Worm (Caenorhabditis elegans) whole organism, late embryonic: ENCODE measurements around the gene mms-19.

Experiments
- Y22D7AL.16 ChIP-seq: sonication (generic microtip); optimal IDR thresholded peaks from 2 replicates; lab custom pipeline; 2016; ENCODE audit warnings: missing genetic modification characterization, missing compliant biosample characterization
- ama-1 ChIP-seq: fragments of 150-350 bp; optimal IDR thresholded peaks from 2 replicates; lab custom pipeline; 2014
- dmd-4 ChIP-seq: sonication (generic microtip); optimal IDR thresholded peaks from 2 replicates; lab custom pipeline; 2016; ENCODE audit warnings: borderline replicate concordance, missing genetic modification characterization, missing compliant biosample characterization
- elt-2 ChIP-seq: sonication (generic microtip); optimal IDR thresholded peaks from 2 replicates; lab custom pipeline; 2016; ENCODE audit warnings: missing genetic modification reagents, missing genetic modification characterization, missing compliant biosample characterization
- hlh-13 ChIP-seq: fragments of 200-800 bp; sonication (Bioruptor generic); optimal IDR thresholded peaks from 2 replicates; lab custom pipeline; 2018; ENCODE audit warnings: mild to moderate bottlenecking, missing genetic modification characterization, missing compliant biosample characterization
- hlh-30 ChIP-seq: sonication (generic microtip); optimal IDR thresholded peaks from 2 replicates; lab custom pipeline; 2017; ENCODE audit warnings: antibody characterized with exemption, missing genetic modification characterization, missing compliant biosample characterization; ENCODE audit not compliant: insufficient read depth
- nhr-11 ChIP-seq: fragments of 150-350 bp; optimal IDR thresholded peaks from 2 replicates; lab custom pipeline; 2014; ENCODE audit warnings: missing biosample characterization, missing genetic modification characterization
- nhr-232 ChIP-seq: sonication (generic microtip); optimal IDR thresholded peaks from 2 replicates; lab custom pipeline; 2016; ENCODE audit warnings: missing genetic modification characterization, missing compliant biosample characterization
- pqm-1 ChIP-seq: sonication (generic microtip); optimal IDR thresholded peaks from 2 replicates; lab custom pipeline; 2016; ENCODE audit warnings: missing genetic modification characterization, missing compliant biosample characterization
- sox-4 ChIP-seq: sonication (generic microtip); optimal IDR thresholded peaks from 2 replicates; lab custom pipeline; 2017; ENCODE audit warnings: mild to moderate bottlenecking, missing genetic modification characterization, inconsistent platforms, missing compliant biosample characterization
- tbx-2 ChIP-seq: sonication (generic microtip); optimal IDR thresholded peaks from 2 replicates; lab custom pipeline; 2016; ENCODE audit warnings: missing genetic modification characterization, missing compliant biosample characterization
- unc-55 ChIP-seq: sonication (generic microtip); optimal IDR thresholded peaks from 2 replicates; lab custom pipeline; 2017; ENCODE audit warnings: missing biosample characterization, missing genetic modification reagents, missing genetic modification characterization

ce11 chrV:5477719-5478118, 36.4 kb upstream of the mms-19 start:
- TF ChIP-seq unc-55 (GFP tag; lab: Kevin White, UChicago) = no peak
- no peak for TF ChIP-seq hlh-13 (GFP tag; lab: Kevin White, UChicago)
- TF ChIP-seq nhr-11 = no peak
- no peak for TF ChIP-seq ama-1
- TF ChIP-seq Y22D7AL.16 = no peak
- no peak for TF ChIP-seq nhr-232 (tag; lab: Kevin White, UChicago)
- no peak for TF ChIP-seq pqm-1 (tag; lab: Kevin White, UChicago)
- no peak for TF ChIP-seq sox-4 (tag; lab: Kevin White, UChicago)
- TF ChIP-seq hlh-30 (tag; lab: Kevin White, UChicago) = no peak
- no peak for TF ChIP-seq tbx-2 (tag; lab: Kevin White, UChicago)
- no peak for TF ChIP-seq elt-2 (tag; lab: Kevin White, UChicago)
- no peak for TF ChIP-seq dmd-4 (tag; lab: Kevin White, UChicago)
